Fruit fly (Drosophila melanogaster): Measurements from ENCODE around the gene CG18404.
A peak's percentile ranks its signal among the peaks of the same experiment; 100 is the strongest.

The CG18404 gene

DNA sequence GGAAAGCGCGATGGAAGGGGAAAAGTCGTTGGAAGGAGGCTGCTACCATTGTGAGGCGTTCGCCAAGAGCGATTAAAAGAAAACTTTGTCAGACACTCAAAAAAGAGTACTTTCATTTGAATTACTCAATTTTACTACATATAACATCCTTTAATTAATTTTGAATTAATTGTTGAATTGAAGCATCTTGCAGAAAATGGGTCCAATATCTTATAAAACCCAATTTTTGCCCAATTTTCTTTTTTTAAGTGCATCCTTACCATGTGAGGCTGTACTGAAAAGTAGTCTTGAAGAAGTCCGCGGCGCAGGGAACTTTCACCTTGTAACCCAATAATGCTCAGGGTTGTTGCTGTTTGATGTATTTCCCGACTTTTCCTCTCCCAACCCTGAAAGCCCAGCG, 17.7 kb upstream of the CG18404 start (continued):
- TF ChIP-seq CG4282 (GFP tag; optimal IDR thresholded peaks at IDR 0.05) (no peak), maf-S (GFP tag; optimal IDR thresholded peaks at IDR 0.05) (no peak), bcd (GFP tag; optimal IDR thresholded peaks at IDR 0.05) (peak; percentile 18), so (GFP tag; IDR thresholded peaks at IDR 0.05) (no peak), CG10654 (GFP tag; optimal IDR thresholded peaks at IDR 0.05) (no peak), dati (GFP tag; IDR thresholded peaks at IDR 0.05) (no peak), H15 (GFP tag; IDR thresholded peaks at IDR 0.05) (no peak), jing (GFP tag; optimal IDR thresholded peaks at IDR 0.05) (no peak), Tbp (GFP tag; optimal IDR thresholded peaks at IDR 0.05) (no peak), bowl (GFP tag; IDR thresholded peaks at IDR 0.05) (no peak), psq (GFP tag; optimal IDR thresholded peaks at IDR 0.05) (no peak), pb (GFP tag; optimal IDR thresholded peaks at IDR 0.05) (no peak), CG9215 (GFP tag; IDR thresholded peaks at IDR 0.05) (no peak), ash1 (GFP tag; optimal IDR thresholded peaks at IDR 0.05) (no peak), unc-4 (GFP tag; IDR thresholded peaks at IDR 0.05; ENCODE audit: partially characterized antibody) (no peak), ro (GFP tag; IDR thresholded peaks at IDR 0.05) (no peak), seq (GFP tag; IDR thresholded peaks at IDR 0.05) (no peak), CG42726 (GFP tag; IDR thresholded peaks at IDR 0.05; ENCODE audit: partially characterized antibody) (no peak), ac (GFP tag; optimal IDR thresholded peaks at IDR 0.05) (no peak), Ets97D (GFP tag; optimal IDR thresholded peaks at IDR 0.05) (no peak), Bgb (GFP tag; IDR thresholded peaks at IDR 0.05; ENCODE audit: partially characterized antibody) (no peak), CG3838 (GFP tag; optimal IDR thresholded peaks at IDR 0.05) (no peak), ham (GFP tag; IDR thresholded peaks at IDR 0.05) (no peak), ind (GFP tag; optimal IDR thresholded peaks at IDR 0.05) (peak; percentile 8), btn (GFP tag; optimal IDR thresholded peaks at IDR 0.05) (no peak), CG14710 (tag; optimal IDR thresholded peaks at IDR 0.05) (peak; percentile 17), Xrp1 (GFP tag; IDR thresholded peaks at IDR 0.05) (peak; percentile 68; the same call in 1 of the 2 replicates), Doc2 (GFP tag; IDR thresholded peaks at IDR 0.05) (no peak), Blimp-1 (GFP tag; optimal IDR thresholded peaks at IDR 0.05) (peak; percentile 50), C15 (GFP tag; IDR thresholded peaks at IDR 0.05) (no peak), CG3995 (GFP tag; optimal IDR thresholded peaks at IDR 0.05) (no peak), wdn (GFP tag; IDR thresholded peaks at IDR 0.05) (no peak), tll (GFP tag; optimal IDR thresholded peaks at IDR 0.05) (no peak), sens (GFP tag) (peak; percentile 84), Drgx (GFP tag; IDR thresholded peaks at IDR 0.05) (no peak), Side (GFP tag; optimal IDR thresholded peaks at IDR 0.05) (no peak), trh (GFP tag; optimal IDR thresholded peaks at IDR 0.05) (no peak), CG18599 (GFP tag; optimal IDR thresholded peaks at IDR 0.05) (peak; percentile 60), jigr1 (GFP tag; IDR thresholded peaks at IDR 0.05) (no peak), grn (GFP tag; optimal IDR thresholded peaks at IDR 0.05) (no peak), CG7987 (GFP tag; optimal IDR thresholded peaks at IDR 0.05) (no peak), slou (GFP tag; optimal IDR thresholded peaks at IDR 0.05) (no peak), CG3407 (GFP tag; optimal IDR thresholded peaks at IDR 0.05) (no peak), eve (GFP tag; optimal IDR thresholded peaks at IDR 0.05) (peak in 1 of 2 experiments; percentile 49), Atf6 (GFP tag; IDR thresholded peaks at IDR 0.05) (peak; percentile 43; the same call in 1 of the 2 replicates), Ravus (GFP tag; IDR thresholded peaks at IDR 0.05) (no peak), emc (GFP tag; optimal IDR thresholded peaks at IDR 0.05) (no peak), CG16863 (GFP tag; optimal IDR thresholded peaks at IDR 0.05) (no peak), fd3F (GFP tag; optimal IDR thresholded peaks at IDR 0.05) (no peak), CG6689 (GFP tag; IDR thresholded peaks at IDR 0.05) (peak; percentile 57), pum (GFP tag; optimal IDR thresholded peaks at IDR 0.05) (no peak), CG12071 (GFP tag; optimal IDR thresholded peaks at IDR 0.05) (no peak), row (GFP tag; IDR thresholded peaks at IDR 0.05) (peak; percentile 73)

Measured in whole organism, embryonic.